Worm (Caenorhabditis elegans) whole organism, young adult: ENCODE data around the gene F18H3.4.

Source experiments
- B0261.1 ChIP-seq: sonication (generic microtip); optimal IDR thresholded peaks from 2 replicates; lab custom pipeline; 2016; ENCODE audit warnings: mild to moderate bottlenecking, missing genetic modification characterization, moderate library complexity, missing compliant biosample characterization
- C06A6.2 ChIP-seq: fragments of 200-800 bp; sonication (Bioruptor generic); conservative IDR thresholded peaks from 2 replicates; pipeline ENCODE4 v1.3.6; 2022; ENCODE audit warnings: missing genetic modification characterization, missing compliant biosample characterization
- D2030.7 ChIP-seq: fragments of 200-800 bp; sonication (Bioruptor generic); IDR thresholded peaks from 2 replicates; pipeline ENCODE4 v1.3.6; 2022; ENCODE audit warnings: missing genetic modification reagents, missing genetic modification characterization, missing compliant biosample characterization
- F10E7.11 ChIP-seq: sonication (generic microtip); optimal IDR thresholded peaks from 2 replicates; lab custom pipeline; 2017; ENCODE audit warnings: mild to moderate bottlenecking, missing genetic modification characterization, moderate library complexity, missing compliant biosample characterization
- F23B12.7 ChIP-seq: sonication (generic microtip); optimal IDR thresholded peaks from 2 replicates; lab custom pipeline; 2017; ENCODE audit warnings: missing genetic modification characterization, mild to moderate bottlenecking, missing compliant biosample characterization, antibody characterized with exemption, moderate library complexity; ENCODE audit not compliant: insufficient read depth
- F49E8.2 ChIP-seq: sonication (generic microtip); optimal IDR thresholded peaks from 3 replicates; lab custom pipeline; 2017; ENCODE audit warnings: missing genetic modification characterization, mild to moderate bottlenecking, missing compliant biosample characterization, antibody characterized with exemption, moderate library complexity; ENCODE audit not compliant: insufficient read depth
- F52B5.7 ChIP-seq: sonication (generic microtip); optimal IDR thresholded peaks from 2 replicates; lab custom pipeline; 2016; ENCODE audit warnings: mild to moderate bottlenecking, missing genetic modification characterization, missing compliant biosample characterization
- K11D2.4 ChIP-seq: fragments of 200-800 bp; sonication (Bioruptor generic); IDR thresholded peaks from 2 replicates; pipeline ENCODE4 v1.3.6; 2022; ENCODE audit warnings: missing genetic modification reagents, missing genetic modification characterization, missing compliant biosample characterization
- K12H6.12 ChIP-seq: fragments of 200-800 bp; sonication (Bioruptor generic); optimal IDR thresholded peaks from 2 replicates; lab custom pipeline; 2018; ENCODE audit warnings: mild to moderate bottlenecking, missing genetic modification characterization, missing compliant biosample characterization
- Y53G8AR.9 ChIP-seq: fragments of 200-800 bp; sonication (Bioruptor generic); conservative IDR thresholded peaks from 2 replicates; pipeline ENCODE4 v1.3.6; 2022; ENCODE audit warnings: missing genetic modification reagents, missing genetic modification characterization, missing compliant biosample characterization
- Y56A3A.18 ChIP-seq: fragments of 200-800 bp; sonication (Bioruptor generic); IDR thresholded peaks from 2 replicates; pipeline ENCODE4 v1.3.6; 2022; ENCODE audit warnings: missing genetic modification reagents, missing genetic modification characterization, missing compliant biosample characterization
- Y95B8A.8 ChIP-seq: fragments of 200-800 bp; sonication (Bioruptor generic); IDR thresholded peaks from 2 replicates; pipeline ENCODE4 v1.3.6; 2022; ENCODE audit warnings: missing genetic modification reagents, missing genetic modification characterization, missing compliant biosample characterization
- ZK185.1 ChIP-seq: sonication (generic microtip); optimal IDR thresholded peaks from 2 replicates; lab custom pipeline; 2016; ENCODE audit warnings: mild to moderate bottlenecking, missing genetic modification characterization, missing compliant biosample characterization; ENCODE audit not compliant: poor library complexity, severe bottlenecking
- akir-1 ChIP-seq: fragments of 200-800 bp; sonication (Bioruptor generic); optimal IDR thresholded peaks from 2 replicates; lab custom pipeline; 2018; ENCODE audit warnings: mild to moderate bottlenecking, missing genetic modification characterization, moderate library complexity, missing compliant biosample characterization
- atf-7 ChIP-seq: sonication (generic microtip); optimal IDR thresholded peaks from 2 replicates; lab custom pipeline; 2017; ENCODE audit warnings: mild to moderate bottlenecking, missing genetic modification characterization, missing compliant biosample characterization
- attf-3 ChIP-seq: fragments of 200-800 bp; sonication (Bioruptor generic); conservative IDR thresholded peaks from 2 replicates; pipeline ENCODE4 v1.3.6; 2022; ENCODE audit warnings: missing genetic modification reagents, missing genetic modification characterization, missing compliant biosample characterization
- bed-1 ChIP-seq: fragments of 200-800 bp; sonication (Bioruptor generic); IDR thresholded peaks from 2 replicates; pipeline ENCODE4 v1.3.6; 2022; ENCODE audit warnings: missing genetic modification reagents, missing genetic modification characterization, missing compliant biosample characterization
- ceh-100 ChIP-seq: fragments of 200-800 bp; sonication (Bioruptor generic); IDR thresholded peaks from 2 replicates; pipeline ENCODE4 v1.3.6; 2022; ENCODE audit warnings: missing genetic modification reagents, missing genetic modification characterization, missing compliant biosample characterization
- ceh-27 ChIP-seq: fragments of 200-800 bp; sonication (Bioruptor generic); optimal IDR thresholded peaks from 2 replicates; lab custom pipeline; 2018; ENCODE audit warnings: mild to moderate bottlenecking, missing genetic modification characterization, moderate library complexity, missing compliant biosample characterization
- chd-7 ChIP-seq: sonication (generic microtip); optimal IDR thresholded peaks from 2 replicates; lab custom pipeline; 2016; ENCODE audit warnings: mild to moderate bottlenecking, missing genetic modification characterization, moderate library complexity, missing compliant biosample characterization
- dox-1 ChIP-seq: fragments of 200-800 bp; sonication (Bioruptor generic); IDR thresholded peaks from 2 replicates; pipeline ENCODE4 v1.3.6; 2022; ENCODE audit warnings: missing genetic modification reagents, missing genetic modification characterization, missing compliant biosample characterization
- egl-44 ChIP-seq: fragments of 200-800 bp; sonication (Bioruptor generic); IDR thresholded peaks from 2 replicates; pipeline ENCODE4 v1.3.6; 2022; ENCODE audit warnings: missing genetic modification reagents, missing genetic modification characterization, missing compliant biosample characterization
- ekl-4 ChIP-seq: fragments of 200-800 bp; sonication (Bioruptor generic); IDR thresholded peaks from 2 replicates; pipeline ENCODE4 v1.3.6; 2022; ENCODE audit warnings: missing genetic modification reagents, missing genetic modification characterization, missing compliant biosample characterization
- fkh-3 ChIP-seq: sonication (generic microtip); optimal IDR thresholded peaks from 2 replicates; lab custom pipeline; 2016; ENCODE audit warnings: mild to moderate bottlenecking, missing genetic modification characterization, missing compliant biosample characterization
- gei-17 ChIP-seq: fragments of 200-800 bp; sonication (Bioruptor generic); optimal IDR thresholded peaks from 2 replicates; lab custom pipeline; 2018; ENCODE audit warnings: mild to moderate bottlenecking, missing genetic modification characterization, missing compliant biosample characterization
- hlh-12 ChIP-seq: sonication (generic microtip); optimal IDR thresholded peaks from 2 replicates; lab custom pipeline; 2016; ENCODE audit warnings: missing genetic modification characterization, missing compliant biosample characterization
- hmg-1.2 ChIP-seq: fragments of 200-800 bp; sonication (Bioruptor generic); IDR thresholded peaks from 2 replicates; pipeline ENCODE4 v1.3.6; 2022; ENCODE audit warnings: missing genetic modification reagents, missing genetic modification characterization, missing compliant biosample characterization
- lin-35 ChIP-seq, 3 experiments: fragments of 150-350 bp in 2 of 3; sonication (generic microtip) in 1 of 3; optimal IDR thresholded peaks; 2 replicates each; lab custom pipeline; 2014 to 2018; ENCODE audit warnings: missing biosample characterization in 3 of 3, missing genetic modification characterization in 3 of 3, missing genetic modification reagents in 3 of 3
- lin-54 ChIP-seq: fragments of 200-800 bp; sonication (Bioruptor generic); optimal IDR thresholded peaks from 2 replicates; lab custom pipeline; 2018; ENCODE audit warnings: mild to moderate bottlenecking, missing genetic modification characterization, missing compliant biosample characterization
- mcd-1 ChIP-seq: fragments of 200-800 bp; sonication (Bioruptor generic); IDR thresholded peaks from 2 replicates; pipeline ENCODE4 v1.3.6; 2022; ENCODE audit warnings: missing genetic modification reagents, missing genetic modification characterization, missing compliant biosample characterization
- nfyb-1 ChIP-seq: fragments of 200-800 bp; sonication (Bioruptor generic); IDR thresholded peaks from 2 replicates; pipeline ENCODE4 v1.3.6; 2022; ENCODE audit warnings: missing genetic modification reagents, missing genetic modification characterization, missing compliant biosample characterization
- nhr-27 ChIP-seq: fragments of 200-800 bp; sonication (Bioruptor generic); optimal IDR thresholded peaks from 2 replicates; lab custom pipeline; 2018; ENCODE audit warnings: mild to moderate bottlenecking, missing genetic modification characterization, moderate library complexity, missing compliant biosample characterization
- nhr-80 ChIP-seq: sonication (generic microtip); optimal IDR thresholded peaks from 2 replicates; lab custom pipeline; 2016; ENCODE audit warnings: missing genetic modification characterization, missing compliant biosample characterization
- pbrm-1 ChIP-seq: fragments of 200-800 bp; sonication (Bioruptor generic); IDR thresholded peaks from 2 replicates; pipeline ENCODE4 v1.3.6; 2022; ENCODE audit warnings: missing genetic modification reagents, missing genetic modification characterization, missing compliant biosample characterization
- rpc-1 ChIP-seq, 2 experiments: fragments of 150-350 bp in 1 of 2; sonication (generic microtip) in 1 of 2; optimal IDR thresholded peaks; 2 replicates each; lab custom pipeline; 2014 to 2018; ENCODE audit warnings: missing biosample characterization in 1 of 2, missing genetic modification characterization in 1 of 2, missing genetic modification reagents in 1 of 2, missing genotype in 1 of 2
- sea-2 ChIP-seq: fragments of 200-800 bp; sonication (Bioruptor generic); IDR thresholded peaks from 2 replicates; pipeline ENCODE4 v1.3.6; 2022; ENCODE audit warnings: missing genetic modification characterization, missing compliant biosample characterization
- snpc-3.4 ChIP-seq: sonication (generic microtip); optimal IDR thresholded peaks from 2 replicates; lab custom pipeline; 2017; ENCODE audit warnings: missing genetic modification characterization, mild to moderate bottlenecking, missing compliant biosample characterization, antibody characterized with exemption, moderate library complexity, missing genotype, missing genetic modification reagents
- snpc-4 ChIP-seq, 5 experiments: fragments of 150-350 bp in 1 of 5; sonication (generic microtip) in 4 of 5; optimal IDR thresholded peaks; 2 replicates each; lab custom pipeline; 2014 to 2018; ENCODE audit warnings: missing genetic modification characterization in 5 of 5, missing biosample characterization in 3 of 5, antibody characterized with exemption in 2 of 5, mild to moderate bottlenecking in 2 of 5, missing compliant biosample characterization in 2 of 5, missing genotype in 2 of 5, moderate library complexity in 2 of 5, missing genetic modification reagents in 1 of 5
- somi-1 ChIP-seq: fragments of 200-800 bp; sonication (Bioruptor generic); optimal IDR thresholded peaks from 2 replicates; lab custom pipeline; 2018; ENCODE audit warnings: mild to moderate bottlenecking, missing genetic modification characterization, missing compliant biosample characterization
- tbp1 ChIP-seq: fragments of 200-800 bp; sonication (Bioruptor generic); optimal IDR thresholded peaks from 2 replicates; lab custom pipeline; 2018; ENCODE audit warnings: mild to moderate bottlenecking, missing genetic modification characterization, missing compliant biosample characterization
- tlf-1 ChIP-seq: fragments of 200-800 bp; sonication (Bioruptor generic); optimal IDR thresholded peaks from 2 replicates; lab custom pipeline; 2018; ENCODE audit warnings: mild to moderate bottlenecking, missing genetic modification characterization, missing compliant biosample characterization
- zfh-2 ChIP-seq: fragments of 200-800 bp; sonication (Bioruptor generic); conservative IDR thresholded peaks from 2 replicates; pipeline ENCODE4 v1.3.6; 2022; ENCODE audit warnings: missing genetic modification reagents, missing genetic modification characterization, missing compliant biosample characterization
- ztf-25 ChIP-seq: fragments of 200-800 bp; sonication (Bioruptor generic); IDR thresholded peaks from 2 replicates; pipeline ENCODE4 v1.3.6; 2022; ENCODE audit warnings: missing genetic modification reagents, missing genetic modification characterization, missing compliant biosample characterization
- ztf-26 ChIP-seq: sonication (generic microtip); optimal IDR thresholded peaks from 2 replicates; lab custom pipeline; 2017; ENCODE audit warnings: missing genetic modification characterization, missing compliant biosample characterization
- ztf-6 ChIP-seq: fragments of 200-800 bp; sonication (Bioruptor generic); IDR thresholded peaks from 2 replicates; pipeline ENCODE4 v1.3.6; 2022; ENCODE audit warnings: missing genetic modification reagents, missing genetic modification characterization, missing compliant biosample characterization

F18H3.4 gene

DNA sequence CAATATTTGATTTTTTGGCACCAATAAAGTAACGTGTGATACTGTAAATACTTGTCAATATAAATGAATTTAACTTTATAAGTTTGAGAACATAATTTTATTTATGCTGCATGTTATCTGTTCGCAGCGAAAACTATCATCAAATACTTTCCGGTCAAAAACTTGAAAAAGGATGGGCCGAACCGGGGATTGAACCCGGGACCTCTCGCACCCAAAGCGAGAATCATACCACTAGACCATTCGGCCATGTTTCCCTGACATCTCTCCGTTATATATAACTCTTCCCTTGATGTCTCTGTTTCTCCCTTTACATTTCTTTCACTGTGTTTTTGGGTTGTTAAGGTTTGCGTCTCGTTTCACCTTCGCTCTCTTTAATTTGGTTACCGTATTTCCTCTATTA is 17.1 kb upstream of the F18H3.4 start (continued):
- peak; percentile 57; the same call in 1 of the 2 replicates for TF ChIP-seq K11D2.4 (GFP tag; lab: Robert Waterston, UW)
- TF ChIP-seq ztf-25 (GFP tag; lab: Robert Waterston, UW), result 0 out of 2 replicates have a peak, but pooled peaks have one; percentile 32
- peak; percentile 86 for TF ChIP-seq dox-1 (GFP tag; lab: Robert Waterston, UW)
- no peak for TF ChIP-seq zfh-2
- TF ChIP-seq ztf-26 (tag; lab: Kevin White, UChicago), result peak; percentile 62
- TF ChIP-seq chd-7 (tag; lab: Kevin White, UChicago), result peak; percentile 65
- TF ChIP-seq D2030.7 (GFP tag; lab: Robert Waterston, UW), result peak; percentile 77
- TF ChIP-seq nhr-27 (tag; lab: Kevin White, UChicago), result no peak
- peak; percentile 62 for TF ChIP-seq Y53G8AR.9 (GFP tag; lab: Robert Waterston, UW)
- TF ChIP-seq C06A6.2 (GFP tag; lab: Robert Waterston, UW), result no peak
- TF ChIP-seq fkh-3, result peak; percentile 74
- TF ChIP-seq tlf-1 (GFP tag; lab: Kevin White, UChicago), result no peak
- peak; percentile 68 for TF ChIP-seq ceh-27 (GFP tag; lab: Kevin White, UChicago)
- TF ChIP-seq, all 124 proteins: peak for 68

- TF ChIP-seq pbrm-1 (GFP tag; lab: Robert Waterston, UW), result peak; percentile 66
- peak; percentile 71 for TF ChIP-seq somi-1 (GFP tag; lab: Kevin White, UChicago)
- TF ChIP-seq tbp1, result peak; percentile 74
- TF ChIP-seq ceh-100 (GFP tag; lab: Robert Waterston, UW), result 0 out of 2 replicates have a peak, but pooled peaks have one; percentile 11
- peak; percentile 75; the same call in 1 of the 2 replicates for TF ChIP-seq Y56A3A.18
- peak; percentile 38 for TF ChIP-seq akir-1 (GFP tag; lab: Kevin White, UChicago)
- peak; percentile 60 for TF ChIP-seq lin-54 (GFP tag; lab: Kevin White, UChicago)
- no peak for TF ChIP-seq snpc-3.4 (tag; lab: Kevin White, UChicago)
- TF ChIP-seq F52B5.7 (tag; lab: Kevin White, UChicago), result no peak
- TF ChIP-seq sea-2 (GFP tag; lab: Robert Waterston, UW), result no peak
- no peak for TF ChIP-seq Y95B8A.8 (GFP tag; lab: Robert Waterston, UW)
- peak in 2 of 3 experiments; percentile 24 to 89 for TF ChIP-seq lin-35 (GFP tag; optimal IDR thresholded peaks at IDR 0.05; lab: Kevin White, UChicago)
- TF ChIP-seq snpc-4 (GFP tag; optimal IDR thresholded peaks at IDR 0.05; lab: Kevin White, UChicago), result no peak
- TF ChIP-seq snpc-4 (tag; optimal IDR thresholded peaks at IDR 0.05; lab: Kevin White, UChicago), result peak in 3 of 4 experiments; percentile 52 to 64 (median 63)
- no peak for TF ChIP-seq egl-44 (GFP tag; lab: Robert Waterston, UW)
- TF ChIP-seq F49E8.2 (tag; lab: Kevin White, UChicago), result no peak
- peak; percentile 63 for TF ChIP-seq mcd-1 (GFP tag; lab: Robert Waterston, UW)
- TF ChIP-seq B0261.1 (tag; lab: Kevin White, UChicago), result peak; percentile 57
- TF ChIP-seq C06A6.2 (GFP tag; lab: Robert Waterston, UW), result peak; percentile 82
- TF ChIP-seq F23B12.7, result peak; percentile 76
- peak; percentile 73 for TF ChIP-seq nfyb-1
- peak; percentile 76 for TF ChIP-seq ceh-27 (GFP tag; lab: Kevin White, UChicago)
- peak; percentile 66 for TF ChIP-seq atf-7 (tag; lab: Kevin White, UChicago)
- no peak for TF ChIP-seq rpc-1 (optimal IDR thresholded peaks at IDR 0.05; lab: Kevin White, UChicago)
- no peak for TF ChIP-seq rpc-1 (tag; optimal IDR thresholded peaks at IDR 0.05; lab: Kevin White, UChicago)
- 0 out of 2 replicates have a peak, but pooled peaks have one; percentile 26 for TF ChIP-seq attf-3
- no peak for TF ChIP-seq hlh-12 (tag; lab: Kevin White, UChicago)
- TF ChIP-seq nhr-80 (tag; lab: Kevin White, UChicago), result peak; percentile 55
- TF ChIP-seq gei-17 (GFP tag; lab: Kevin White, UChicago), result peak; percentile 95
- TF ChIP-seq ZK185.1 (tag; lab: Kevin White, UChicago), result peak; percentile 92
- TF ChIP-seq ekl-4, result peak; percentile 42; the same call in 1 of the 2 replicates
- TF ChIP-seq ztf-6, result no peak
- TF ChIP-seq hmg-1.2 (GFP tag; lab: Robert Waterston, UW), result peak; percentile 60
- peak; percentile 34 for TF ChIP-seq F10E7.11 (tag; lab: Kevin White, UChicago)
- peak; percentile 52 for TF ChIP-seq K12H6.12 (tag; lab: Kevin White, UChicago)
- TF ChIP-seq bed-1 (GFP tag; lab: Robert Waterston, UW), result no peak
Observed at ce11 chrX:13514384-13514783, 14.5 kb upstream of the F18H3.4 start.
